Worm (Caenorhabditis elegans) whole organism, early embryonic: Measurements from ENCODE around the gene nhr-60.
"Not testable (repeated sequence)": the region's sequence is repeated elsewhere in the genome, so short reads cannot be mapped to it uniquely, and the experiment has no call there.

Source experiments
- B0310.2 ChIP-seq: sonication (generic microtip); optimal IDR thresholded peaks from 2 replicates; lab custom pipeline; 2016; ENCODE audit warnings: mild to moderate bottlenecking, missing genetic modification characterization, missing compliant biosample characterization
- F13C5.2 ChIP-seq: sonication (generic microtip); optimal IDR thresholded peaks from 2 replicates; lab custom pipeline; 2017; ENCODE audit warnings: mild to moderate bottlenecking, missing genetic modification characterization, inconsistent platforms, missing compliant biosample characterization
- aly-1 ChIP-seq: sonication (generic microtip); optimal IDR thresholded peaks from 2 replicates; lab custom pipeline; 2016; ENCODE audit warnings: missing genetic modification characterization, missing compliant biosample characterization
- ama-1 ChIP-seq: fragments of 150-350 bp; optimal IDR thresholded peaks from 2 replicates; lab custom pipeline; 2014
- ceh-36 ChIP-seq: sonication (generic microtip); optimal IDR thresholded peaks from 2 replicates; lab custom pipeline; 2016; ENCODE audit warnings: missing genetic modification characterization, inconsistent platforms, missing compliant biosample characterization
- ets-7 ChIP-seq: sonication (generic microtip); optimal IDR thresholded peaks from 2 replicates; lab custom pipeline; 2016; ENCODE audit warnings: missing genotype, missing genetic modification characterization, missing compliant biosample characterization
- flt-1 ChIP-seq: fragments of 200-800 bp; sonication (Bioruptor generic); IDR thresholded peaks from 2 replicates; pipeline ENCODE4 v1.3.6; 2022; ENCODE audit warnings: missing genetic modification characterization, missing compliant biosample characterization
- hmbx-1 ChIP-seq: sonication (generic microtip); optimal IDR thresholded peaks from 2 replicates; lab custom pipeline; 2016; ENCODE audit warnings: mild to moderate bottlenecking, missing genetic modification characterization, missing compliant biosample characterization
- hmg-4 ChIP-seq: fragments of 200-800 bp; sonication (Bioruptor generic); optimal IDR thresholded peaks from 2 replicates; lab custom pipeline; 2018; ENCODE audit warnings: mild to moderate bottlenecking, missing genetic modification characterization, missing compliant biosample characterization
- hnd-1 ChIP-seq: sonication (generic microtip); optimal IDR thresholded peaks from 2 replicates; lab custom pipeline; 2016; ENCODE audit warnings: missing genetic modification characterization, missing compliant biosample characterization
- pes-1 ChIP-seq: fragments of 200-800 bp; sonication (Bioruptor generic); IDR thresholded peaks from 2 replicates; pipeline ENCODE4 v1.3.6; 2022; ENCODE audit warnings: missing genetic modification reagents, missing genetic modification characterization, missing compliant biosample characterization
- scrt-1 ChIP-seq: fragments of 200-800 bp; sonication (Bioruptor generic); IDR thresholded peaks from 2 replicates; pipeline ENCODE4 v1.3.6; 2022; ENCODE audit warnings: missing genetic modification characterization, missing compliant biosample characterization
- sea-1 ChIP-seq: fragments of 200-800 bp; sonication (Bioruptor generic); conservative IDR thresholded peaks from 2 replicates; pipeline ENCODE4 v1.3.6; 2022; ENCODE audit warnings: missing genetic modification characterization, missing compliant biosample characterization
- tbx-11 ChIP-seq: fragments of 200-800 bp; sonication (Bioruptor generic); IDR thresholded peaks from 2 replicates; pipeline ENCODE4 v1.3.6; 2022; ENCODE audit warnings: missing genetic modification characterization, missing compliant biosample characterization
- tbx-37 ChIP-seq: fragments of 200-800 bp; sonication (Bioruptor generic); conservative IDR thresholded peaks from 2 replicates; pipeline ENCODE4 v1.3.6; 2022; ENCODE audit warnings: missing genetic modification reagents, missing genetic modification characterization, missing compliant biosample characterization
- tra-4 ChIP-seq: sonication (generic microtip); optimal IDR thresholded peaks from 2 replicates; lab custom pipeline; 2017; ENCODE audit warnings: missing genetic modification characterization, missing compliant biosample characterization

nhr-60 gene

DNA sequence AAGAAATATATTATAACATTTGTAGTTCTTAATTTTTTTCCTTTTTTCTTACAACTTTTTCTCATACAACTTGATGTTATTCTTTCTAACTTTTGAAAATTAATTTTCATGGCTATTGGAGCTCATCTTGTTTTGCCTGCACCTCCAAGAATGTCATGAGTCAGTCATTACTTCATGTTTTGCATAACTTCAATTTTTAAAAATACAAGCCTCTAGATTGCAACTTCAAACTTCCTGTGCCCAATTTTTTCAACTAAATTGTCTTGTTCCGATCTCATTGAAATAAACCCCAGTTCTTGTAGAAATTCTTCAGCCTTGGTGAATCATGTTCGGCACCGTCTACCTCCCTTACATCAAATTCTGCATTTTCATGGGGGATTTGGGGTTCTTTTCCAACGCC, 14.6 kb downstream of the nhr-60 start, which contains the start of gene str-9:
str-9 (plus strand) TSS at position 301 of the 400 bp plus-strand sequence.
- TF ChIP-seq ets-7 (tag; lab: Kevin White, UChicago) (no peak), flt-1 (GFP tag; lab: Robert Waterston, UW) (no peak), pes-1 (GFP tag; lab: Robert Waterston, UW) (no peak)

DNA sequence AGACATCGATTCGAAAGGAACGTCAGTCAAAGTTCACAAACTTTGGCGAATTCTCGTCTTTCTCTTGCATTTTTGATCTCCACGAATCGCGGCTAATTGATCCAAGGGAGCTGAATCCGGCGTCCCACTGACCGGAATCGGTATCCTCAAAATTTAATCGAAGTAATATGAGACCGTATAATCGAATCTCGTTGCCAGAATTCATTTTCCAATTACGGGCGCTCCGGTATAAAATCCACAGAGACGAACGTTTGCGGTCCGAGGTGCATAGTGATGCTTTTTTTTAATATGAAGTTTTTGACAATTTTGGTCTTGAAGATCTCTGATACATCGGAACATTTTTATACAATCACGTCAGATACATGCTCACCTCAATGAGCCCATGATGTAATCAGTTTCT, 15.4 kb downstream of the nhr-60 start:
- no peak for TF ChIP-seq B0310.2 (tag; lab: Kevin White, UChicago)
- TF ChIP-seq pes-1 (GFP tag; lab: Robert Waterston, UW) = no peak
- no peak for TF ChIP-seq hmg-4 (GFP tag; lab: Kevin White, UChicago)
- no peak for TF ChIP-seq hmbx-1 (tag; lab: Kevin White, UChicago)
- no peak for TF ChIP-seq ceh-36
- TF ChIP-seq sea-1 (GFP tag; lab: Robert Waterston, UW) = no peak
- no peak for TF ChIP-seq ets-7 (tag; lab: Kevin White, UChicago)
- TF ChIP-seq flt-1 (GFP tag; lab: Robert Waterston, UW) = no peak
- TF ChIP-seq tbx-11 (GFP tag; lab: Robert Waterston, UW) = no peak

DNA sequence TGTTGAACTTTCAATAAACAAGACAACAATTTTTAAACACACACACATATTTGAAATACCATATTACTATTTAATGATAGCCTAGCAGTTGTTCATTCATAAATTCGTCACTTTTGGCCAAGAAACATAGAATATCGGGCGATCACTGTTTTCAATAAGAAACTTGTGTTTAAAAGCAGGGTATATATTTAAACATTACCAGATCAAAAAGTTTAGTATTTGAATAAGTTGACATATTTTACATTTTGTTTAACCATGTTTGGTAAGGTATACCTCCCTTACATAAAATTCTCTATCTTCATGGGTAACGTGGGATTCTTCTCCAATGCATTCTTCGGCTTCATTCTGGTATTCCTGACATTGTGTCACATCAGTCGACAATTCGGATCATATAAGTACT, 18.3 kb downstream of the nhr-60 start, which contains the start of gene str-8:
str-8 (plus strand) TSS at position 301 of the 400 bp plus-strand sequence.
- not testable (repeated sequence) for TF ChIP-seq flt-1 (GFP tag; lab: Robert Waterston, UW); hnd-1; hmg-4 (GFP tag; lab: Kevin White, UChicago)

DNA sequence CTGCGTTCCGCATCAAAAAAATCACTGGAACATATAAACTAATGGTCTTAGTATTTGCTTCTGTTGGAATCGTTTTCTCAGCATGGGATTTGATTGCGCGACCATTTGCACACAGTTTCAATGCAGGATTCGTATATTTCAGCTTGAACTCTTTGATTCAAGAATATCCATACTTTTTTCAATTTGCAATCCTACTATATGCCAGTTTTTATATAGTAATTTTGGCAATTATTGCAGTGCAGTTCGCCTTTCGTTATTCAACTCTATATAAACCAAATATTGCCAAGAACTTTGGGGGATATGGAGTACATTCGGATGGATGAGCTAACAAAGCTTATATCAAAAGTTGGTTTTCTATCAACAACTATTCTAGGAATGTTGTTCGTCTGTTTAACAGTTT, 20.1 kb downstream of the nhr-60 start, which contains the start of gene str-5:
str-5 (plus strand) TSS at position 301 of the 400 bp plus-strand sequence.
- not testable (repeated sequence) for TF ChIP-seq scrt-1 (GFP tag; lab: Robert Waterston, UW); F13C5.2 (tag; lab: Kevin White, UChicago); ets-7 (tag; lab: Kevin White, UChicago)

DNA sequence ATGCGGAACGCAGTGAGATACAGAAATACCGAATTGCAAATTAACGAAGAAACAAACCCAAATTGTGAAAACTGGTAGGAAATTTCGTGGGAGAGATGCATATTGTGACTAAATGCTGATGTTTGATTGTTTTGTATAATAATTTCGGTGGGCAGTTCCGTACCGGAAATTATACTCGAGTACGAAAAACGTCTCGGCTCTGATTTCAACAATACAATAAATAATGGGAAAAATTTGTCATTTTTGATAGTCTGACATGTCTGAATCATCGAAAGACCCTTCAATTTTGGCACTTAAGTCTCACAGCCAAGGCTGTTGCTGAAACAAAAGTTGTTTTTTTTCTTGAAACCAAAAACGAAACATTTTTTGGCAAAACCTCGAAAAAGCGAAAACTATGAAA, 21.0 kb downstream of the nhr-60 start, which contains the start of gene str-43:
str-43 (minus strand) TSS at position 101 of the 400 bp plus-strand sequence.
- TF ChIP-seq flt-1 (GFP tag; lab: Robert Waterston, UW) (no peak), tra-4 (no peak), ets-7 (tag; lab: Kevin White, UChicago) (no peak), aly-1 (tag; lab: Kevin White, UChicago) (no peak), scrt-1 (GFP tag; lab: Robert Waterston, UW) (no peak), hmg-4 (GFP tag; lab: Kevin White, UChicago) (no peak), sea-1 (GFP tag; lab: Robert Waterston, UW) (no peak)

DNA sequence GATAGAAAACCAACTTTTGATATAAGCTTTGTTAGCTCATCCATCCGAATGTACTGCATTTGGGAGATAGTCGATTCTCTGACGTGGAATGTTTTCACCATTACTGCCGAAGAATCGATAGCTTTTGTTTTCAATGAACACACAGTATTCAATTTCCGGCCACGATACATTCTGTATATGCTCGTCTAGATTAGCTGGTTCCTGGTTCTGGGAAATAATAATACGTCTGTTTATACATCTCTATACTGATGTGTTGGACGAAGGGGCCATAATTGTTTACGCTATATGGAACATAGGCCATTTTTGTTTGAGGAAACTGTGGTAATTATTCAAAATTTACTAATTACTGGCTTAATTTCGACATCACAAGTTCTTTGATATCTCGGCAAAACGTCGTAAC, 22.9 kb downstream of the nhr-60 start, which contains the start of gene str-6:
str-6 (minus strand) TSS at position 101 of the 400 bp plus-strand sequence.
- TF ChIP-seq pes-1 (GFP tag; lab: Robert Waterston, UW) = no peak
- no peak for TF ChIP-seq ets-7 (tag; lab: Kevin White, UChicago)
- TF ChIP-seq tbx-11 (GFP tag; lab: Robert Waterston, UW) = no peak
- no peak for TF ChIP-seq hnd-1
- no peak for TF ChIP-seq F13C5.2 (tag; lab: Kevin White, UChicago)
- no peak for TF ChIP-seq scrt-1 (GFP tag; lab: Robert Waterston, UW)
- no peak for TF ChIP-seq ceh-36

DNA sequence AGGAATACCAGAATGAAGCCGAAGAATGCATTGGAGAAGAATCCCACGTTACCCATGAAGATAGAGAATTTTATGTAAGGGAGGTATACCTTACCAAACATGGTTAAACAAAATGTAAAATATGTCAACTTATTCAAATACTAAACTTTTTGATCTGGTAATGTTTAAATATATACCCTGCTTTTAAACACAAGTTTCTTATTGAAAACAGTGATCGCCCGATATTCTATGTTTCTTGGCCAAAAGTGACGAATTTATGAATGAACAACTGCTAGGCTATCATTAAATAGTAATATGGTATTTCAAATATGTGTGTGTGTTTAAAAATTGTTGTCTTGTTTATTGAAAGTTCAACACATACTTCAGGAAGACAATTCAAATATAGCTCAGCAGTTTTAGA, 24.7 kb downstream of the nhr-60 start, which contains the start of gene T23D5.8:
T23D5.8 (minus strand) TSS at position 101 of the 400 bp plus-strand sequence.
- not testable (repeated sequence) for TF ChIP-seq scrt-1 (GFP tag; lab: Robert Waterston, UW); ets-7 (tag; lab: Kevin White, UChicago); B0310.2 (tag; lab: Kevin White, UChicago)

DNA sequence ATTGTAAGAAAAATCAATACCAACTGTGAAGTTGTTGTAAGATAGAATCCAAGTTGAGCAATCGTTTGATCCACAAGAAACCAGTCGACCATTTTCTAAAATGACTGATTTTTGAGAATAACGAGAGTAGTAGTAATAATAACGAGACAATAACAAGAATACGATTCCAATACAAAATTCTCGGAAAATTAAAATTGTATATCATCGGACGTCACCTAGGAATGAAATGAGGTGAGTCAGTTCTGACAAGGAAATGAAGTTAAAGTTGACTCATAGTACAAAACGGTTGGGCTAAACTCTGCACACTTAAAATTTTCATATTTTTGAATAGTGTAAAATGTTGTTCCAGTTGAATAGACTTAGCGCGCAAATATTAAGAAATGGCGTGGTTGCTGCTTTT, 28.7 kb downstream of the nhr-60 start, which contains the start of gene str-19:
str-19 (minus strand) TSS at position 101 of the 400 bp plus-strand sequence.
- TF ChIP-seq flt-1 (GFP tag; lab: Robert Waterston, UW); ets-7 (tag; lab: Kevin White, UChicago); tra-4: not testable (repeated sequence)

DNA sequence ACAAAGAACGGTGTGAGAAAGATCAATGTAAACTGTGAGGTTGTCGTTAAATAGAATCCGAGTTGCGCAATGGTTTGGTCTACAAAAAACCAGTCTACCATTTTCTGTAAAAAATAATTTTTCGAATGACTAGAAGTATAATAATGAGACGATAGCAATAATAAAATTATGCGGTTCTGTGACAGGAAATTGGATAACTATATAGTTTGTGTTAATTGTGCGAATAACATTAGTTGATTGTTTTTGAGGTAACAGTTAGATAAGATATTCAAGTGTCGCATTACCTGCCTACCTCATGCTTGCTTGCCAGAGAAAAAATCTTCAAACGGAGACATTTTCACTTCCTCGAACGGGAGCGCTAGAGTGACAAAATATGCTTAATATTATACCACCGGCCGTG, 31.2 kb downstream of the nhr-60 start, which contains the start of gene str-18:
str-18 (minus strand) TSS at position 101 of the 400 bp plus-strand sequence.
- TF ChIP-seq ets-7 (tag; lab: Kevin White, UChicago) = no peak
- TF ChIP-seq F13C5.2 (tag; lab: Kevin White, UChicago) = no peak
- no peak for TF ChIP-seq hnd-1
- no peak for TF ChIP-seq pes-1 (GFP tag; lab: Robert Waterston, UW)
- no peak for TF ChIP-seq sea-1 (GFP tag; lab: Robert Waterston, UW)
- no peak for TF ChIP-seq scrt-1 (GFP tag; lab: Robert Waterston, UW)
- TF ChIP-seq tra-4 = no peak
- TF ChIP-seq tbx-11 (GFP tag; lab: Robert Waterston, UW) = no peak
- TF ChIP-seq tbx-37 = no peak
- TF ChIP-seq aly-1 (tag; lab: Kevin White, UChicago) = no peak
- no peak for TF ChIP-seq hmg-4 (GFP tag; lab: Kevin White, UChicago)
- no peak for TF ChIP-seq hmbx-1 (tag; lab: Kevin White, UChicago)
- no peak for TF ChIP-seq ceh-36
- TF ChIP-seq B0310.2 (tag; lab: Kevin White, UChicago) = no peak
- no peak for TF ChIP-seq ama-1 (lab: Kevin White, UChicago)
